Worm (Caenorhabditis elegans): Measurements from ENCODE around the gene ZC518.8.

The ZC518.8 gene

ce11 chrIV:12335248-12335647, 26.5 kb downstream of the ZC518.8 start:
- TF ChIP-seq unc-86 (tag; optimal IDR thresholded peaks at IDR 0.05) (no peak), nfya-1 (tag; optimal IDR thresholded peaks at IDR 0.05) (peak; percentile 30), ceh-18 (tag; optimal IDR thresholded peaks at IDR 0.05) (peak; percentile 36), tbx-2 (tag; optimal IDR thresholded peaks at IDR 0.05) (peak; percentile 21), ets-4 (tag; optimal IDR thresholded peaks at IDR 0.05) (no peak), rnt-1 (tag; optimal IDR thresholded peaks at IDR 0.05) (peak; percentile 30), pros-1 (tag; optimal IDR thresholded peaks at IDR 0.05) (no peak)

ce11 chrIV:12334708-12335107, 27.0 kb downstream of the ZC518.8 start:
- TF ChIP-seq ceh-31 (tag; optimal IDR thresholded peaks at IDR 0.05) (no peak), pag-3 (tag; optimal IDR thresholded peaks at IDR 0.05; ENCODE audit: borderline replicate concordance) (no peak), mec-3 (tag; optimal IDR thresholded peaks at IDR 0.05; ENCODE audit: borderline replicate concordance) (no peak), unc-55 (GFP tag; optimal IDR thresholded peaks at IDR 0.05) (no peak), pha-2 (tag; optimal IDR thresholded peaks at IDR 0.05) (no peak), sdc-2 (tag; optimal IDR thresholded peaks at IDR 0.05) (no peak), ceh-22 (tag; optimal IDR thresholded peaks at IDR 0.05) (no peak), ceh-9 (tag; optimal IDR thresholded peaks at IDR 0.05) (no peak), ceh-2 (tag; optimal IDR thresholded peaks at IDR 0.05) (no peak)

ce11 chrIV:12334142-12334541, 27.6 kb downstream of the ZC518.8 start:
- TF ChIP-seq K09A11.1 (tag; optimal IDR thresholded peaks at IDR 0.05; ENCODE audit: insufficient read depth) (no peak), fkh-10 (GFP tag; optimal IDR thresholded peaks at IDR 0.05) (no peak), sox-4 (tag; optimal IDR thresholded peaks at IDR 0.05) (no peak), nhr-232 (tag; optimal IDR thresholded peaks at IDR 0.05) (no peak), pax-1 (tag; optimal IDR thresholded peaks at IDR 0.05) (no peak), ama-1 (optimal IDR thresholded peaks at IDR 0.05) (no peak), F13H6.1 (tag; optimal IDR thresholded peaks at IDR 0.05) (no peak), C38D4.7 (GFP tag; optimal IDR thresholded peaks at IDR 0.05) (no peak), ceh-34 (tag; optimal IDR thresholded peaks at IDR 0.05) (no peak), hlh-8 (tag; optimal IDR thresholded peaks at IDR 0.05) (no peak), ref-2 (tag; optimal IDR thresholded peaks at IDR 0.05) (no peak), nfya-1 (tag; optimal IDR thresholded peaks at IDR 0.05) (no peak), hlh-6 (tag; optimal IDR thresholded peaks at IDR 0.05) (no peak)

DNA sequence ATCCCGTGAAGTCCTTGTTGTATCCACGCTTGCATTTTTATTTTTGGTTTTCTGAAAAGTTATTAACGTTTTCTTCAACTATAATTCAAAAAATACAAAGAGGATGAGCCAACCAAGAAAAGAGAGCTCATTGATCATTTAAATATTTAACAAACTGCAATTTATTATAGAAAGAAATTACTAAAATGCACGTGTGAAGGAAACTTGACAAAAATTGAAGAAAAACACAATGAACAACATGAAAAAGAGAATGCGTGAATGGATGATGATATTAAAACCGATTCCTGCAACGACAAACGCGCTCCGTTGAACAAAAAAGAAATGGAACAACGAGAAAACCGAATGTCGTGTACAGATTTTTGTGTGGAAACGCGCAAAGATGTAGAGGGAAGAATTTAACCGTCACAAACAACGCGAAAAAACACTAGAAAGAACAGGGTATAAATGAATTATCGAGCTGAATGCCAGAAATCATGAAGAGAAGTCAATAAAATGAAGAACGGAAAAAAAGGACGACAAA, 30.8 kb downstream of the ZC518.8 start, which contains the start of gene ufd-1:
Gene ufd-1, minus strand, starts transcription at position 51 of the 520 bp plus-strand sequence.
- TF ChIP-seq nhr-232 (tag; optimal IDR thresholded peaks at IDR 0.05) (no peak), che-1 (tag; optimal IDR thresholded peaks at IDR 0.05) (no peak), nfya-1 (tag; optimal IDR thresholded peaks at IDR 0.05) (no peak), ztf-16 (tag; optimal IDR thresholded peaks at IDR 0.05) (no peak), ceh-6 (GFP tag; optimal IDR thresholded peaks at IDR 0.05) (no peak), ttx-3 (tag; optimal IDR thresholded peaks at IDR 0.05) (no peak), lim-6 (tag; optimal IDR thresholded peaks at IDR 0.05) (no peak), rnt-1 (tag; optimal IDR thresholded peaks at IDR 0.05) (no peak), sox-2 (GFP tag; IDR thresholded peaks at IDR 0.05) (no peak), syd-9 (tag; optimal IDR thresholded peaks at IDR 0.05) (no peak), sdc-2 (tag; optimal IDR thresholded peaks at IDR 0.05) (no peak), unc-3 (GFP tag; conservative IDR thresholded peaks at IDR 0.05) (no peak), unc-3 (tag; optimal IDR thresholded peaks at IDR 0.05) (no peak), pqm-1 (tag; optimal IDR thresholded peaks at IDR 0.05) (no peak)

Measured in whole organism, late embryonic.